Fruit fly (Drosophila melanogaster): Measurements from ENCODE around the gene Rph.

The Rph gene

DNA sequence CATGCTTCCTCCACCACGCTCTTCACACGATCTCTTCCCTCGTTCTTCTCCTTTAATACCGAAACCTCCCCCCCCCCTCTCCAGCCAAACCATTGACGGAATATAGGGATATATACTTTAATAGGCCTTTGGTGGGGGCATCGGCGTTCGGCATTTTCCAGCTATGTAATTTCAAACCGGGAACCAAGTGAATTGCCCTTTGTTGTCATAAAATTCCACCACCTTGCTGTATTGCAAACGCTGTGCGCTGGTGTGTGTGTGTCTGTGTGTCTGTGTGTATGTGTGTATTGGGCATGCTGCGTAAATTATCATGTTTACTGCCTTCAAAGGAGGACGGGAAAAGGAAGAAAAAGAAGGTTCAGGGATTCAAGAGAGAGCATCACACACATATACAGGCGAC, 26.1 kb downstream of the Rph start (continued):
- TF ChIP-seq her (GFP tag; optimal IDR thresholded peaks at IDR 0.05), result no peak
- TF ChIP-seq sim (GFP tag; IDR thresholded peaks at IDR 0.05), result no peak
- TF ChIP-seq NC2α (GFP tag; optimal IDR thresholded peaks at IDR 0.05), result no peak
- TF ChIP-seq row (GFP tag; IDR thresholded peaks at IDR 0.05), result no peak
- TF ChIP-seq CG4424 (GFP tag; optimal IDR thresholded peaks at IDR 0.05), result no peak
- no peak for TF ChIP-seq CG11560 (tag; IDR thresholded peaks at IDR 0.05)
- TF ChIP-seq Chrac-16 (GFP tag; optimal IDR thresholded peaks at IDR 0.05), result no peak
- no peak for TF ChIP-seq Sox102F (GFP tag; optimal IDR thresholded peaks at IDR 0.05)
- TF ChIP-seq wek (GFP tag; optimal IDR thresholded peaks at IDR 0.05), result peak; percentile 37
- no peak for TF ChIP-seq sisA (GFP tag; IDR thresholded peaks at IDR 0.05)
- TF ChIP-seq klu (GFP tag; IDR thresholded peaks at IDR 0.05), result no peak
- TF ChIP-seq lmd (GFP tag; IDR thresholded peaks at IDR 0.05), result no peak
- peak; percentile 84 for TF ChIP-seq cg (GFP tag; optimal IDR thresholded peaks at IDR 0.05)
- TF ChIP-seq nerfin-1 (tag; optimal IDR thresholded peaks at IDR 0.05), result peak; percentile 87
- no peak for TF ChIP-seq CG7556 (GFP tag; optimal IDR thresholded peaks at IDR 0.05)
- no peak for TF ChIP-seq CG14441 (GFP tag; IDR thresholded peaks at IDR 0.05)
- no peak for TF ChIP-seq jumu (GFP tag; optimal IDR thresholded peaks at IDR 0.05)
- no peak for TF ChIP-seq CG11696 (GFP tag; IDR thresholded peaks at IDR 0.05)
- TF ChIP-seq ara (GFP tag; IDR thresholded peaks at IDR 0.05), result no peak
- TF ChIP-seq Hmr (GFP tag; optimal IDR thresholded peaks at IDR 0.05), result no peak
- TF ChIP-seq corto (GFP tag; optimal IDR thresholded peaks at IDR 0.05), result no peak
- no peak for TF ChIP-seq CG18262 (tag; optimal IDR thresholded peaks at IDR 0.05)
- no peak for TF ChIP-seq CG8765 (GFP tag; IDR thresholded peaks at IDR 0.05)
- peak in 1 of 2 experiments; percentile 18 for TF ChIP-seq insv (GFP tag; optimal IDR thresholded peaks at IDR 0.05)
- no peak for TF ChIP-seq CG10462 (GFP tag; optimal IDR thresholded peaks at IDR 0.05)
- no peak for TF ChIP-seq CG4820 (GFP tag; optimal IDR thresholded peaks at IDR 0.05)
- TF ChIP-seq Myb (GFP tag; optimal IDR thresholded peaks at IDR 0.05), result no peak
- TF ChIP-seq CG12744 (GFP tag; optimal IDR thresholded peaks at IDR 0.05), result no peak
- no peak for TF ChIP-seq hb (GFP tag; IDR thresholded peaks at IDR 0.05; ENCODE audit: partially characterized antibody)
- TF ChIP-seq CG2129 (GFP tag; IDR thresholded peaks at IDR 0.05; ENCODE audit: partially characterized antibody), result no peak
- no peak for TF ChIP-seq CG1024 (GFP tag; IDR thresholded peaks at IDR 0.05)
- TF ChIP-seq CG8388 (GFP tag; optimal IDR thresholded peaks at IDR 0.05), result no peak
- TF ChIP-seq CG14014 (GFP tag; IDR thresholded peaks at IDR 0.05), result no peak
- no peak for TF ChIP-seq BtbVII (GFP tag; optimal IDR thresholded peaks at IDR 0.05)
- no peak for TF ChIP-seq scrt (GFP tag; optimal IDR thresholded peaks at IDR 0.05)
- TF ChIP-seq zen (tag; optimal IDR thresholded peaks at IDR 0.05), result no peak
- no peak for TF ChIP-seq stwl (tag; optimal IDR thresholded peaks at IDR 0.05)
- peak; percentile 53 for TF ChIP-seq CG15479 (GFP tag; optimal IDR thresholded peaks at IDR 0.05)
- no peak for TF ChIP-seq psq (GFP tag; optimal IDR thresholded peaks at IDR 0.05)
- no peak for TF ChIP-seq CG9876 (GFP tag; optimal IDR thresholded peaks at IDR 0.05)
- peak; percentile 89 for TF ChIP-seq CG13894 (tag; optimal IDR thresholded peaks at IDR 0.05)
- TF ChIP-seq cato (GFP tag; optimal IDR thresholded peaks at IDR 0.05; ENCODE audit: borderline replicate concordance), result no peak
- TF ChIP-seq ham (GFP tag; IDR thresholded peaks at IDR 0.05), result no peak
- TF ChIP-seq C15 (GFP tag; IDR thresholded peaks at IDR 0.05), result no peak
- no peak for TF ChIP-seq ash1 (GFP tag; optimal IDR thresholded peaks at IDR 0.05)
- no peak for TF ChIP-seq hkb (optimal IDR thresholded peaks at IDR 0.05)
- TF ChIP-seq hkb (GFP tag; IDR thresholded peaks at IDR 0.05), result no peak
- TF ChIP-seq Camta (GFP tag; optimal IDR thresholded peaks at IDR 0.05), result no peak
- no peak for TF ChIP-seq B-H2 (GFP tag; optimal IDR thresholded peaks at IDR 0.05)
- TF ChIP-seq CG32532 (GFP tag; IDR thresholded peaks at IDR 0.05), result no peak
- 0 out of 4 replicates have a peak, but pooled peaks have one; percentile 73 for TF ChIP-seq chinmo (GFP tag; IDR thresholded peaks at IDR 0.05; ENCODE audit: partially characterized antibody)
- no peak for TF ChIP-seq aop (GFP tag; IDR thresholded peaks at IDR 0.05)
- no peak for TF ChIP-seq emc (GFP tag; optimal IDR thresholded peaks at IDR 0.05)

Data from whole organism, embryonic.